Worm (Caenorhabditis elegans) whole organism, early embryonic: ENCODE results near the gene fkh-2.

ENCODE experiments used
- B0310.2 ChIP-seq: sonication (generic microtip); optimal IDR thresholded peaks from 2 replicates; lab custom pipeline; 2016; ENCODE audit warnings: mild to moderate bottlenecking, missing genetic modification characterization, missing compliant biosample characterization
- F13C5.2 ChIP-seq: sonication (generic microtip); optimal IDR thresholded peaks from 2 replicates; lab custom pipeline; 2017; ENCODE audit warnings: mild to moderate bottlenecking, missing genetic modification characterization, inconsistent platforms, missing compliant biosample characterization
- aly-1 ChIP-seq: sonication (generic microtip); optimal IDR thresholded peaks from 2 replicates; lab custom pipeline; 2016; ENCODE audit warnings: missing genetic modification characterization, missing compliant biosample characterization
- ama-1 ChIP-seq: fragments of 150-350 bp; optimal IDR thresholded peaks from 2 replicates; lab custom pipeline; 2014
- ceh-13 ChIP-seq: fragments of 200-800 bp; sonication (Bioruptor generic); optimal IDR thresholded peaks from 2 replicates; lab custom pipeline; 2018; ENCODE audit warnings: mild to moderate bottlenecking, missing genetic modification characterization, missing compliant biosample characterization
- ceh-36 ChIP-seq: sonication (generic microtip); optimal IDR thresholded peaks from 2 replicates; lab custom pipeline; 2016; ENCODE audit warnings: missing genetic modification characterization, inconsistent platforms, missing compliant biosample characterization
- ets-7 ChIP-seq: sonication (generic microtip); optimal IDR thresholded peaks from 2 replicates; lab custom pipeline; 2016; ENCODE audit warnings: missing genotype, missing genetic modification characterization, missing compliant biosample characterization
- flt-1 ChIP-seq: fragments of 200-800 bp; sonication (Bioruptor generic); IDR thresholded peaks from 2 replicates; pipeline ENCODE4 v1.3.6; 2022; ENCODE audit warnings: missing genetic modification characterization, missing compliant biosample characterization
- hmbx-1 ChIP-seq: sonication (generic microtip); optimal IDR thresholded peaks from 2 replicates; lab custom pipeline; 2016; ENCODE audit warnings: mild to moderate bottlenecking, missing genetic modification characterization, missing compliant biosample characterization
- hmg-4 ChIP-seq: fragments of 200-800 bp; sonication (Bioruptor generic); optimal IDR thresholded peaks from 2 replicates; lab custom pipeline; 2018; ENCODE audit warnings: mild to moderate bottlenecking, missing genetic modification characterization, missing compliant biosample characterization
- hnd-1 ChIP-seq: sonication (generic microtip); optimal IDR thresholded peaks from 2 replicates; lab custom pipeline; 2016; ENCODE audit warnings: missing genetic modification characterization, missing compliant biosample characterization
- pes-1 ChIP-seq: fragments of 200-800 bp; sonication (Bioruptor generic); IDR thresholded peaks from 2 replicates; pipeline ENCODE4 v1.3.6; 2022; ENCODE audit warnings: missing genetic modification reagents, missing genetic modification characterization, missing compliant biosample characterization
- scrt-1 ChIP-seq: fragments of 200-800 bp; sonication (Bioruptor generic); IDR thresholded peaks from 2 replicates; pipeline ENCODE4 v1.3.6; 2022; ENCODE audit warnings: missing genetic modification characterization, missing compliant biosample characterization
- sea-1 ChIP-seq: fragments of 200-800 bp; sonication (Bioruptor generic); conservative IDR thresholded peaks from 2 replicates; pipeline ENCODE4 v1.3.6; 2022; ENCODE audit warnings: missing genetic modification characterization, missing compliant biosample characterization
- tbx-11 ChIP-seq: fragments of 200-800 bp; sonication (Bioruptor generic); IDR thresholded peaks from 2 replicates; pipeline ENCODE4 v1.3.6; 2022; ENCODE audit warnings: missing genetic modification characterization, missing compliant biosample characterization
- tbx-37 ChIP-seq: fragments of 200-800 bp; sonication (Bioruptor generic); conservative IDR thresholded peaks from 2 replicates; pipeline ENCODE4 v1.3.6; 2022; ENCODE audit warnings: missing genetic modification reagents, missing genetic modification characterization, missing compliant biosample characterization
- tra-4 ChIP-seq: sonication (generic microtip); optimal IDR thresholded peaks from 2 replicates; lab custom pipeline; 2017; ENCODE audit warnings: missing genetic modification characterization, missing compliant biosample characterization

The fkh-2 gene

ce11 chrX:3758399-3758798 lies 16.3 kb upstream of the fkh-2 start, which contains the start of gene T14G12.12:
Gene T14G12.12 (minus strand): TSS chrX:3758499.
- TF ChIP-seq ceh-13 (GFP tag; lab: Kevin White, UChicago) (no peak), tbx-37 (no peak), hmg-4 (GFP tag; lab: Kevin White, UChicago) (no peak), pes-1 (no peak), ceh-36 (tag; lab: Kevin White, UChicago) (no peak), aly-1 (tag; lab: Kevin White, UChicago) (no peak), ama-1 (no peak), ets-7 (no peak), F13C5.2 (no peak), flt-1 (GFP tag; lab: Robert Waterston, UW) (no peak), hmbx-1 (no peak), tra-4 (tag; lab: Kevin White, UChicago) (no peak), B0310.2 (tag; lab: Kevin White, UChicago) (no peak), tbx-11 (GFP tag; lab: Robert Waterston, UW) (no peak), hnd-1 (tag; lab: Kevin White, UChicago) (no peak), sea-1 (GFP tag; lab: Robert Waterston, UW) (no peak), scrt-1 (GFP tag; lab: Robert Waterston, UW) (no peak)

ce11 chrX:3756238-3756637 lies 14.1 kb upstream of the fkh-2 start:
- no peak for TF ChIP-seq hnd-1 (tag; lab: Kevin White, UChicago)

- TF ChIP-seq flt-1 (GFP tag; lab: Robert Waterston, UW), result no peak
- no peak for TF ChIP-seq tbx-11 (GFP tag; lab: Robert Waterston, UW)
- no peak for TF ChIP-seq scrt-1 (GFP tag; lab: Robert Waterston, UW)
- no peak for TF ChIP-seq F13C5.2
- no peak for TF ChIP-seq ama-1
- TF ChIP-seq ceh-36 (tag; lab: Kevin White, UChicago), result no peak
- TF ChIP-seq tbx-37, result no peak
- TF ChIP-seq hnd-1 (tag; lab: Kevin White, UChicago), result no peak
- no peak for TF ChIP-seq hmg-4 (GFP tag; lab: Kevin White, UChicago)
- TF ChIP-seq ceh-13 (GFP tag; lab: Kevin White, UChicago), result no peak
- TF ChIP-seq sea-1 (GFP tag; lab: Robert Waterston, UW), result no peak
- no peak for TF ChIP-seq B0310.2 (tag; lab: Kevin White, UChicago)
- no peak for TF ChIP-seq pes-1
- no peak for TF ChIP-seq ets-7
- TF ChIP-seq aly-1 (tag; lab: Kevin White, UChicago), result no peak
- no peak for TF ChIP-seq hmbx-1
Measured at ce11 chrX:3755753-3756152, 13.6 kb upstream of the fkh-2 start.

ce11 chrX:3752443-3752842 lies 10.3 kb upstream of the fkh-2 start:
- TF ChIP-seq tbx-37 (no peak), scrt-1 (GFP tag; lab: Robert Waterston, UW) (no peak), F13C5.2 (no peak), tra-4 (tag; lab: Kevin White, UChicago) (no peak), ets-7 (no peak), ceh-13 (GFP tag; lab: Kevin White, UChicago) (no peak)

ce11 chrX:3751370-3751769 lies 9.2 kb upstream of the fkh-2 start:
- TF ChIP-seq pes-1 (no peak), tbx-11 (GFP tag; lab: Robert Waterston, UW) (no peak), ceh-13 (GFP tag; lab: Kevin White, UChicago) (no peak), F13C5.2 (no peak), ceh-36 (tag; lab: Kevin White, UChicago) (no peak), tbx-37 (no peak), hmbx-1 (no peak), tra-4 (tag; lab: Kevin White, UChicago) (no peak), hnd-1 (tag; lab: Kevin White, UChicago) (no peak), B0310.2 (tag; lab: Kevin White, UChicago) (no peak), aly-1 (tag; lab: Kevin White, UChicago) (no peak), hmg-4 (GFP tag; lab: Kevin White, UChicago) (no peak), flt-1 (GFP tag; lab: Robert Waterston, UW) (no peak)

ce11 chrX:3743190-3743589 lies 1.1 kb upstream of the fkh-2 start:
- TF ChIP-seq ama-1 (no peak), aly-1 (tag; lab: Kevin White, UChicago) (no peak), tbx-11 (GFP tag; lab: Robert Waterston, UW) (no peak), tra-4 (tag; lab: Kevin White, UChicago) (no peak), ets-7 (no peak), hmg-4 (GFP tag; lab: Kevin White, UChicago) (no peak), pes-1 (no peak), ceh-13 (GFP tag; lab: Kevin White, UChicago) (no peak), F13C5.2 (no peak), scrt-1 (GFP tag; lab: Robert Waterston, UW) (no peak), hmbx-1 (no peak), tbx-37 (no peak), sea-1 (GFP tag; lab: Robert Waterston, UW) (no peak)

ce11 chrX:3738617-3739016 lies 3.5 kb downstream of the fkh-2 start:
- TF ChIP-seq ets-7, result peak; percentile 20
- TF ChIP-seq ceh-13 (GFP tag; lab: Kevin White, UChicago), result no peak

- no peak for TF ChIP-seq hnd-1 (tag; lab: Kevin White, UChicago)
Measured at ce11 chrX:3733732-3734131, 8.4 kb downstream of the fkh-2 start, which contains the start of gene tag-18. Gene tag-18 (minus strand): TSS chrX:3734036.

ce11 chrX:3733321-3733720 lies 8.8 kb downstream of the fkh-2 start:
- TF ChIP-seq hmg-4 (GFP tag; lab: Kevin White, UChicago) (no peak), aly-1 (tag; lab: Kevin White, UChicago) (no peak), B0310.2 (tag; lab: Kevin White, UChicago) (no peak), F13C5.2 (no peak), tbx-37 (no peak), hmbx-1 (no peak), ets-7 (no peak), flt-1 (GFP tag; lab: Robert Waterston, UW) (no peak), tbx-11 (GFP tag; lab: Robert Waterston, UW) (no peak), ceh-13 (GFP tag; lab: Kevin White, UChicago) (no peak), hnd-1 (tag; lab: Kevin White, UChicago) (no peak), tra-4 (tag; lab: Kevin White, UChicago) (no peak), sea-1 (GFP tag; lab: Robert Waterston, UW) (no peak), ama-1 (no peak), scrt-1 (GFP tag; lab: Robert Waterston, UW) (no peak), pes-1 (no peak)
